Worm (Caenorhabditis elegans) whole organism, mixed stage, embryonic: ENCODE measurements around the gene btb-17.

Experiments used
- M03D4.4 ChIP-seq: sonication (generic microtip); optimal IDR thresholded peaks from 2 replicates; lab custom pipeline; 2017; ENCODE audit warnings: mild to moderate bottlenecking, missing genetic modification characterization, missing compliant biosample characterization
- bed-3 ChIP-seq: fragments of 200-800 bp; sonication (Bioruptor generic); optimal IDR thresholded peaks from 3 replicates; lab custom pipeline; 2018; ENCODE audit warnings: mild to moderate bottlenecking, missing genetic modification characterization, moderate library complexity, missing compliant biosample characterization
- blmp-1 ChIP-seq: fragments of 150-350 bp; optimal IDR thresholded peaks from 2 replicates; lab custom pipeline; 2014; ENCODE audit warnings: missing biosample characterization, missing genetic modification characterization
- ceh-39 ChIP-seq: fragments of 150-350 bp; optimal IDR thresholded peaks from 2 replicates; lab custom pipeline; 2014; ENCODE audit warnings: missing biosample characterization, missing genetic modification characterization
- ceh-83 ChIP-seq: fragments of 200-800 bp; sonication (Bioruptor generic); optimal IDR thresholded peaks from 2 replicates; lab custom pipeline; 2018; ENCODE audit warnings: mild to moderate bottlenecking, missing genetic modification characterization, missing compliant biosample characterization
- cnd-1 ChIP-seq: fragments of 200-800 bp; sonication (Bioruptor generic); optimal IDR thresholded peaks from 2 replicates; lab custom pipeline; 2018; ENCODE audit warnings: mild to moderate bottlenecking, missing genetic modification characterization, missing compliant biosample characterization
- drap-1 ChIP-seq: fragments of 200-800 bp; sonication (Bioruptor generic); optimal IDR thresholded peaks from 3 replicates; lab custom pipeline; 2018; ENCODE audit warnings: mild to moderate bottlenecking, missing genetic modification characterization, missing compliant biosample characterization
- elt-1 ChIP-seq: sonication (generic microtip); optimal IDR thresholded peaks from 2 replicates; lab custom pipeline; 2017; ENCODE audit warnings: missing genetic modification characterization, mild to moderate bottlenecking, missing compliant biosample characterization, antibody characterized with exemption, moderate library complexity, borderline replicate concordance; ENCODE audit not compliant: insufficient read depth
- elt-3 ChIP-seq: fragments of 150-350 bp; optimal IDR thresholded peaks from 2 replicates; lab custom pipeline; 2014; ENCODE audit warnings: missing biosample characterization, missing genetic modification characterization
- flh-1 ChIP-seq: fragments of 200-800 bp; sonication (Bioruptor generic); optimal IDR thresholded peaks from 2 replicates; lab custom pipeline; 2018; ENCODE audit warnings: mild to moderate bottlenecking, missing genetic modification characterization, moderate library complexity, missing compliant biosample characterization
- ham-2 ChIP-seq: fragments of 200-800 bp; sonication (Bioruptor generic); optimal IDR thresholded peaks from 2 replicates; lab custom pipeline; 2018; ENCODE audit warnings: mild to moderate bottlenecking, missing genetic modification characterization, missing compliant biosample characterization
- hlh-1 ChIP-seq: fragments of 150-350 bp; optimal IDR thresholded peaks from 2 replicates; lab custom pipeline; 2014; ENCODE audit warnings: missing biosample characterization, missing genetic modification reagents, missing genetic modification characterization
- lin-32 ChIP-seq: fragments of 200-800 bp; sonication (Bioruptor generic); optimal IDR thresholded peaks from 2 replicates; lab custom pipeline; 2018; ENCODE audit warnings: mild to moderate bottlenecking, missing genetic modification characterization, missing compliant biosample characterization
- mab-5 ChIP-seq: fragments of 150-350 bp; optimal IDR thresholded peaks from 2 replicates; lab custom pipeline; 2014; ENCODE audit warnings: missing biosample characterization, missing genetic modification characterization
- mep-1 ChIP-seq: fragments of 150-350 bp; optimal IDR thresholded peaks from 2 replicates; lab custom pipeline; 2017; ENCODE audit warnings: missing biosample characterization, missing genetic modification reagents, missing genetic modification characterization, inconsistent platforms
- mls-2 ChIP-seq: sonication (generic microtip); optimal IDR thresholded peaks from 2 replicates; lab custom pipeline; 2016; ENCODE audit warnings: mild to moderate bottlenecking, missing genetic modification characterization, moderate library complexity, missing compliant biosample characterization
- nhr-12 ChIP-seq: fragments of 150-350 bp; optimal IDR thresholded peaks from 2 replicates; lab custom pipeline; 2014; ENCODE audit warnings: missing biosample characterization, missing genetic modification characterization
- nhr-2 ChIP-seq: fragments of 150-350 bp; optimal IDR thresholded peaks from 2 replicates; lab custom pipeline; 2014; ENCODE audit warnings: missing biosample characterization, missing genetic modification characterization
- nhr-237 ChIP-seq: fragments of 150-350 bp; optimal IDR thresholded peaks from 2 replicates; lab custom pipeline; 2014; ENCODE audit warnings: missing biosample characterization, missing genetic modification characterization
- nhr-28 ChIP-seq: fragments of 150-350 bp; optimal IDR thresholded peaks from 2 replicates; lab custom pipeline; 2014; ENCODE audit warnings: missing biosample characterization, missing genetic modification characterization
- sem-2 ChIP-seq: fragments of 200-800 bp; sonication (Bioruptor generic); optimal IDR thresholded peaks from 2 replicates; lab custom pipeline; 2018; ENCODE audit warnings: mild to moderate bottlenecking, missing genetic modification characterization, missing compliant biosample characterization
- snpc-4 ChIP-seq: fragments of 150-350 bp; optimal IDR thresholded peaks from 2 replicates; lab custom pipeline; 2014; ENCODE audit warnings: missing biosample characterization, missing genetic modification characterization
- sptf-1 ChIP-seq: sonication (generic microtip); optimal IDR thresholded peaks from 2 replicates; lab custom pipeline; 2017; ENCODE audit warnings: mild to moderate bottlenecking, missing genetic modification characterization, moderate library complexity, missing compliant biosample characterization
- tbx-8 ChIP-seq: fragments of 200-800 bp; sonication (Bioruptor generic); optimal IDR thresholded peaks from 2 replicates; lab custom pipeline; 2018; ENCODE audit warnings: mild to moderate bottlenecking, missing genetic modification characterization, moderate library complexity, missing compliant biosample characterization
- unc-120 ChIP-seq: sonication (generic microtip); optimal IDR thresholded peaks from 2 replicates; lab custom pipeline; 2017; ENCODE audit warnings: missing genetic modification characterization, missing compliant biosample characterization; ENCODE audit not compliant: poor library complexity, severe bottlenecking
- unc-39 ChIP-seq: fragments of 150-350 bp; optimal IDR thresholded peaks from 2 replicates; lab custom pipeline; 2014; ENCODE audit warnings: missing biosample characterization, missing genetic modification characterization
- unc-62 ChIP-seq: fragments of 150-350 bp; optimal IDR thresholded peaks from 2 replicates; lab custom pipeline; 2014; ENCODE audit warnings: missing biosample characterization, missing genetic modification reagents, missing genetic modification characterization
- zip-8 ChIP-seq: fragments of 150-350 bp; optimal IDR thresholded peaks from 2 replicates; lab custom pipeline; 2014; ENCODE audit warnings: missing biosample characterization, missing genetic modification characterization

The btb-17 gene

ce11 chrII:3295193-3295592 lies at the start of gene btb-17:
btb-17 (plus strand) TSS chrII:3295405.
- TF ChIP-seq blmp-1 (tag; lab: Kevin White, UChicago) (no peak), tbx-8 (no peak), flh-1 (GFP tag; lab: Kevin White, UChicago) (no peak), lin-32 (GFP tag; lab: Kevin White, UChicago) (no peak), nhr-237 (tag; lab: Kevin White, UChicago) (no peak)
- TF ChIP-seq, all 35 proteins: peak for 0

ce11 chrII:3245836-3246235 lies 49.4 kb upstream of the btb-17 start, which contains the start of gene C17F4.7:
C17F4.7 (minus strand) TSS chrII:3246015.
- TF ChIP-seq sptf-1: no peak
- no peak for TF ChIP-seq tbx-8
- TF ChIP-seq zip-8 (tag; lab: Kevin White, UChicago): no peak
- TF ChIP-seq elt-1 (tag; lab: Kevin White, UChicago): no peak
- no peak for TF ChIP-seq ceh-83
- TF ChIP-seq ceh-39 (tag; lab: Kevin White, UChicago): no peak
- TF ChIP-seq mls-2 (tag; lab: Kevin White, UChicago): no peak
- no peak for TF ChIP-seq M03D4.4
- no peak for TF ChIP-seq lin-32 (GFP tag; lab: Kevin White, UChicago)
- TF ChIP-seq flh-1 (GFP tag; lab: Kevin White, UChicago): no peak
- TF ChIP-seq sem-2 (GFP tag; lab: Kevin White, UChicago): no peak
- no peak for TF ChIP-seq unc-39 (tag; lab: Kevin White, UChicago)
- TF ChIP-seq mab-5 (tag; lab: Kevin White, UChicago): no peak

- TF ChIP-seq blmp-1 (tag; lab: Kevin White, UChicago): no peak
- TF ChIP-seq unc-62 (GFP tag; lab: Kevin White, UChicago): no peak
- no peak for TF ChIP-seq sem-2 (GFP tag; lab: Kevin White, UChicago)
- no peak for TF ChIP-seq ceh-39 (tag; lab: Kevin White, UChicago)
- TF ChIP-seq mls-2 (tag; lab: Kevin White, UChicago): no peak
- no peak for TF ChIP-seq nhr-28 (tag; lab: Kevin White, UChicago)
- TF ChIP-seq flh-1 (GFP tag; lab: Kevin White, UChicago): no peak
- no peak for TF ChIP-seq nhr-2 (tag; lab: Kevin White, UChicago)
- no peak for TF ChIP-seq ceh-83
- TF ChIP-seq nhr-12 (tag; lab: Kevin White, UChicago): no peak
- no peak for TF ChIP-seq drap-1 (GFP tag; lab: Kevin White, UChicago)
- no peak for TF ChIP-seq bed-3 (GFP tag; lab: Kevin White, UChicago)
- TF ChIP-seq zip-8 (tag; lab: Kevin White, UChicago): no peak
- TF ChIP-seq unc-39 (tag; lab: Kevin White, UChicago): no peak
- no peak for TF ChIP-seq elt-3
These were observed 47.6 kb upstream of the btb-17 start for ce11 chrII:3247556-3247955.

DNA sequence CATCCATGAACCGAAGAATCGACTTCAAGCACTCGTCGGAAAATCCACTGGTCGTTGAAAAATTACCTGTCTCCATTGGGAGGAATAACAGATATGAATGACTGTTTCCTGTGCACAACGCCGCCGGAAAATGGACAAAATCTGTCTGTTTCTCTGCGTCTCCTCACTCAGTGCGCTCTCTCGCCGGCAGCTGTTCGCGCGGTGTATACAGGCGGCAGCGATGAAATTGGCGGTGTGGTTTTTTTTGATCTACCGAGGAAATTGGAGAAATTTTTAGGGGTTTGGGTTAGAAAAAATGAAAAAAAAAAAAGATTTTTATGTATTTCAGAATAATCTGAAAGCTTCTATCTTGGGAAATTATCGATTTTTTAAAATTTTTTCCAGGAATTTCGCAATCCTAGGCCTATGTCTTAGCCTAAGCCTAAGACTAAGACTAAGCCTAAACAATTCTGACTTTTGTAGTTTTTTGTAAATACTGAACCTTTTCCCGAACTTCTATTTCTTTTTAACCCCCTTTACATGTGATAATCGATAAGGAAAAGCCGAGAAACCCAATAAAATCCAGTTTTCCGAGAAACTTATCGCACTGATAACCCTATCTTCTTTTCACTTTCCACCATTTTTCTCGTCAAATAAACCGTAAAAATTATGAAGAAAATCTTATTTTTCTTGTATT lies 47.0 kb upstream of the btb-17 start, which contains the start of the genes fbxc-50 and C17F4.2:
Gene fbxc-50 (minus strand): TSS at position 81 of the 676 bp plus-strand sequence.
Gene C17F4.2 (plus strand): TSS at position 626 of the 676 bp plus-strand sequence.
- no peak for TF ChIP-seq sptf-1
- TF ChIP-seq snpc-4 (tag; lab: Kevin White, UChicago): no peak
- TF ChIP-seq mep-1 (tag; lab: Kevin White, UChicago): no peak
- no peak for TF ChIP-seq nhr-237 (tag; lab: Kevin White, UChicago)
- peak; percentile 35 for TF ChIP-seq hlh-1

ce11 chrII:3249406-3249805 lies 45.8 kb upstream of the btb-17 start, which contains the start of gene clec-124:
clec-124 (plus strand) TSS chrII:3249706.
- TF ChIP-seq nhr-28 (tag; lab: Kevin White, UChicago) (no peak), nhr-12 (tag; lab: Kevin White, UChicago) (no peak), bed-3 (GFP tag; lab: Kevin White, UChicago) (no peak), ham-2 (GFP tag; lab: Kevin White, UChicago) (no peak), ceh-39 (tag; lab: Kevin White, UChicago) (no peak), ceh-83 (no peak), nhr-2 (tag; lab: Kevin White, UChicago) (no peak), hlh-1 (no peak), elt-1 (tag; lab: Kevin White, UChicago) (no peak), unc-120 (tag; lab: Kevin White, UChicago) (no peak), cnd-1 (tag; lab: Kevin White, UChicago) (no peak)
